Worm (Caenorhabditis elegans): ENCODE measurements around the gene ZK1010.4.

ce11 chrIII:13000457-13000856, 19.6 kb downstream of the ZK1010.4 start, which contains the start of gene ZK1010.8:
- TF ChIP-seq dao-5 (tag; optimal IDR thresholded peaks at IDR 0.05) = no peak
- no peak for TF ChIP-seq him-1 (tag; optimal IDR thresholded peaks at IDR 0.05)
